Worm (Caenorhabditis elegans): ENCODE data around the gene M02B7.7.

The M02B7.7 gene

ce11 chrIV:3807092-3807491 is at the start of gene M02B7.7:
Gene M02B7.7, minus strand, starts transcription at chrIV:3807192.
- TF ChIP-seq med-1 (GFP tag; optimal IDR thresholded peaks at IDR 0.05; ENCODE audit: insufficient read depth) (no peak), T22C8.4 (GFP tag; IDR thresholded peaks at IDR 0.05) (no peak), klf-2 (GFP tag; conservative IDR thresholded peaks at IDR 0.05) (no peak), cog-1 (tag; optimal IDR thresholded peaks at IDR 0.05) (no peak), flt-1 (GFP tag; IDR thresholded peaks at IDR 0.05) (no peak), ztf-23 (GFP tag; IDR thresholded peaks at IDR 0.05) (no peak), ref-1 (GFP tag; conservative IDR thresholded peaks at IDR 0.05) (no peak), tab-1 (GFP tag; IDR thresholded peaks at IDR 0.05) (no peak), ztf-29 (GFP tag; IDR thresholded peaks at IDR 0.05) (no peak)

- TF ChIP-seq med-1 (GFP tag; optimal IDR thresholded peaks at IDR 0.05; ENCODE audit: insufficient read depth) = no peak
- no peak for TF ChIP-seq flt-1 (GFP tag; IDR thresholded peaks at IDR 0.05)
- no peak for TF ChIP-seq ztf-23 (GFP tag; IDR thresholded peaks at IDR 0.05)
- no peak for TF ChIP-seq ztf-29 (GFP tag; IDR thresholded peaks at IDR 0.05)
- no peak for TF ChIP-seq ref-1 (GFP tag; conservative IDR thresholded peaks at IDR 0.05)
- TF ChIP-seq tab-1 (GFP tag; IDR thresholded peaks at IDR 0.05) = no peak
- TF ChIP-seq klf-2 (GFP tag; conservative IDR thresholded peaks at IDR 0.05) = no peak
- no peak for TF ChIP-seq T22C8.4 (GFP tag; IDR thresholded peaks at IDR 0.05)
- no peak for TF ChIP-seq cog-1 (tag; optimal IDR thresholded peaks at IDR 0.05)
Measured at ce11 chrIV:3856190-3856589, 49.2 kb upstream of the M02B7.7 start.

ce11 chrIV:3855543-3855942 is 48.6 kb upstream of the M02B7.7 start, which contains the start of gene zag-1:
Gene zag-1, plus strand, starts transcription at chrIV:3855843.
- TF ChIP-seq T22C8.4 (GFP tag; IDR thresholded peaks at IDR 0.05) (no peak), flt-1 (GFP tag; IDR thresholded peaks at IDR 0.05) (0 out of 2 replicates have a peak, but pooled peaks have one; percentile 14)

ce11 chrIV:3854606-3855005 is 47.6 kb upstream of the M02B7.7 start:
- TF ChIP-seq cog-1 (tag; optimal IDR thresholded peaks at IDR 0.05) (no peak), ztf-29 (GFP tag; IDR thresholded peaks at IDR 0.05) (no peak), ztf-23 (GFP tag; IDR thresholded peaks at IDR 0.05) (0 out of 2 replicates have a peak, but pooled peaks have one; percentile 28)

- TF ChIP-seq ref-1 (GFP tag; conservative IDR thresholded peaks at IDR 0.05) (no peak), flt-1 (GFP tag; IDR thresholded peaks at IDR 0.05) (no peak), klf-2 (GFP tag; conservative IDR thresholded peaks at IDR 0.05) (no peak), med-1 (GFP tag; optimal IDR thresholded peaks at IDR 0.05; ENCODE audit: insufficient read depth) (no peak), T22C8.4 (GFP tag; IDR thresholded peaks at IDR 0.05) (no peak), tab-1 (GFP tag; IDR thresholded peaks at IDR 0.05) (no peak), ztf-23 (GFP tag; IDR thresholded peaks at IDR 0.05) (no peak), ztf-29 (GFP tag; IDR thresholded peaks at IDR 0.05) (no peak), cog-1 (tag; optimal IDR thresholded peaks at IDR 0.05) (no peak)
Measured at ce11 chrIV:3853557-3853956, 46.6 kb upstream of the M02B7.7 start.

- TF ChIP-seq med-1 (GFP tag; optimal IDR thresholded peaks at IDR 0.05; ENCODE audit: insufficient read depth) (no peak), tab-1 (GFP tag; IDR thresholded peaks at IDR 0.05) (no peak), T22C8.4 (GFP tag; IDR thresholded peaks at IDR 0.05) (no peak), ztf-23 (GFP tag; IDR thresholded peaks at IDR 0.05) (no peak), klf-2 (GFP tag; conservative IDR thresholded peaks at IDR 0.05) (no peak), ref-1 (GFP tag; conservative IDR thresholded peaks at IDR 0.05) (no peak), ztf-29 (GFP tag; IDR thresholded peaks at IDR 0.05) (no peak), cog-1 (tag; optimal IDR thresholded peaks at IDR 0.05) (no peak), flt-1 (GFP tag; IDR thresholded peaks at IDR 0.05) (no peak)
Measured at ce11 chrIV:3848985-3849384, 42.0 kb upstream of the M02B7.7 start.

- TF ChIP-seq T22C8.4 (GFP tag; IDR thresholded peaks at IDR 0.05) (no peak), klf-2 (GFP tag; conservative IDR thresholded peaks at IDR 0.05) (no peak), ztf-23 (GFP tag; IDR thresholded peaks at IDR 0.05) (no peak), ztf-29 (GFP tag; IDR thresholded peaks at IDR 0.05) (no peak), med-1 (GFP tag; optimal IDR thresholded peaks at IDR 0.05; ENCODE audit: insufficient read depth) (no peak), flt-1 (GFP tag; IDR thresholded peaks at IDR 0.05) (no peak), ref-1 (GFP tag; conservative IDR thresholded peaks at IDR 0.05) (no peak), cog-1 (tag; optimal IDR thresholded peaks at IDR 0.05) (no peak), tab-1 (GFP tag; IDR thresholded peaks at IDR 0.05) (no peak)
Measured at ce11 chrIV:3847489-3847888, 40.5 kb upstream of the M02B7.7 start.

ce11 chrIV:3844584-3844983 is 37.6 kb upstream of the M02B7.7 start:
- TF ChIP-seq klf-2 (GFP tag; conservative IDR thresholded peaks at IDR 0.05) = no peak
- no peak for TF ChIP-seq ref-1 (GFP tag; conservative IDR thresholded peaks at IDR 0.05)
- TF ChIP-seq ztf-23 (GFP tag; IDR thresholded peaks at IDR 0.05) = no peak
- TF ChIP-seq T22C8.4 (GFP tag; IDR thresholded peaks at IDR 0.05) = no peak
- no peak for TF ChIP-seq tab-1 (GFP tag; IDR thresholded peaks at IDR 0.05)
- TF ChIP-seq ztf-29 (GFP tag; IDR thresholded peaks at IDR 0.05) = no peak
- no peak for TF ChIP-seq flt-1 (GFP tag; IDR thresholded peaks at IDR 0.05)
- TF ChIP-seq cog-1 (tag; optimal IDR thresholded peaks at IDR 0.05) = no peak
- TF ChIP-seq med-1 (GFP tag; optimal IDR thresholded peaks at IDR 0.05; ENCODE audit: insufficient read depth) = no peak

- TF ChIP-seq klf-2 (GFP tag; conservative IDR thresholded peaks at IDR 0.05) = no peak
- peak; percentile 23; the same call in 1 of the 2 replicates for TF ChIP-seq T22C8.4 (GFP tag; IDR thresholded peaks at IDR 0.05)
Measured at ce11 chrIV:3844004-3844403, 37.0 kb upstream of the M02B7.7 start.

ce11 chrIV:3843019-3843527 is 36.1 kb upstream of the M02B7.7 start:
- no peak for TF ChIP-seq T22C8.4 (GFP tag; IDR thresholded peaks at IDR 0.05)

ce11 chrIV:3841607-3842006 is 34.6 kb upstream of the M02B7.7 start:
- TF ChIP-seq cog-1 (tag; optimal IDR thresholded peaks at IDR 0.05) = no peak
